Fruit fly (Drosophila melanogaster): ENCODE measurements around the gene CG33259.

CG33259 gene

dm6 chr3L:15407532-15407931, at the start of gene CG33259:
TSS of gene CG33259 (plus strand) at chr3L:15407832.
- TF ChIP-seq CG34406 (GFP tag; optimal IDR thresholded peaks at IDR 0.05): no peak
- no peak for TF ChIP-seq fkh (GFP tag; optimal IDR thresholded peaks at IDR 0.05)
- no peak for TF ChIP-seq Eip78C (GFP tag)
- TF ChIP-seq topi (GFP tag; optimal IDR thresholded peaks at IDR 0.05): no peak
- no peak for TF ChIP-seq Sox14 (GFP tag; optimal IDR thresholded peaks at IDR 0.05)
- no peak for TF ChIP-seq CG6276 (GFP tag; optimal IDR thresholded peaks at IDR 0.05)
- TF ChIP-seq spab (GFP tag; optimal IDR thresholded peaks at IDR 0.05): no peak
- no peak for TF ChIP-seq CG11294 (GFP tag; IDR thresholded peaks at IDR 0.05)
- TF ChIP-seq CG10631 (GFP tag; optimal IDR thresholded peaks at IDR 0.05): no peak
- TF ChIP-seq Met (GFP tag; optimal IDR thresholded peaks at IDR 0.05): no peak
- no peak for TF ChIP-seq achi (GFP tag; optimal IDR thresholded peaks at IDR 0.05)
- TF ChIP-seq CG15336 (GFP tag; IDR thresholded peaks at IDR 0.05): no peak
- TF ChIP-seq Sox15 (GFP tag; optimal IDR thresholded peaks at IDR 0.05): no peak
- no peak for TF ChIP-seq eg (GFP tag; IDR thresholded peaks at IDR 0.05)
- no peak for TF ChIP-seq lz (GFP tag; optimal IDR thresholded peaks at IDR 0.05)
- TF ChIP-seq CG16779 (tag; optimal IDR thresholded peaks at IDR 0.05): no peak
- TF ChIP-seq net (GFP tag; optimal IDR thresholded peaks at IDR 0.05): no peak

- no peak for TF ChIP-seq Hr38 (GFP tag; optimal IDR thresholded peaks at IDR 0.05)
- TF ChIP-seq Eip78C (GFP tag): peak; percentile 6
Measured at dm6 chr3L:15366310-15366709, 41.3 kb upstream of the CG33259 start.

Measured in whole organism, prepupa.